Fruit fly (Drosophila melanogaster): ENCODE data around the gene CLS.
A peak's percentile ranks its signal among the peaks of the same experiment; 100 is the strongest.

The CLS gene

DNA sequence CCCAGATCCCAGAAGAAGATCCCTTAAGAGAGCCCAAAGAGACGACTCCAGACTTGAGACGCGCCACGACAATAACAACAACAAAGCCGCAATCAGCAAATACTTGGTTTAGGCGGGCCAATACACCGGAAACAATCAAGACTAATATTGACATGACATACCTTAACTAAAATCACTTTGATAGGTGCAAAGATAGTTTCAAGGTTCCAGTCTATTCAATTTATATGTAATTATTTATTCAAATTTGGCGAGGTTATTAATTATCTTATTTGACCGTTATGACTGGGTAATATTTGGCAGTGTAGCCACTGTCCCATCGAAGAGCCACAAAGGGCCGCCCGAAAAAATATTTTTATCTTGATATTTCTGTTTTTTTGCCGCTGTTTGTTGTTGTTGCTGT lies 46.7 kb downstream of the CLS start (continued):
- TF ChIP-seq Lpt (GFP tag; optimal IDR thresholded peaks at IDR 0.05) (peak; percentile 42), CG3032 (tag; optimal IDR thresholded peaks at IDR 0.05) (peak; percentile 86), dsx (GFP tag; optimal IDR thresholded peaks at IDR 0.05; ENCODE audit: poor library complexity, severe bottlenecking) (peak; percentile 83), Ets96B (tag; optimal IDR thresholded peaks at IDR 0.05) (peak; percentile 83), Smox (GFP tag; optimal IDR thresholded peaks at IDR 0.05) (peak; percentile 91), CG4318 (GFP tag; optimal IDR thresholded peaks at IDR 0.05) (no peak), CG8319 (GFP tag; optimal IDR thresholded peaks at IDR 0.05) (peak; percentile 84), Hr38 (GFP tag; optimal IDR thresholded peaks at IDR 0.05) (no peak)

- TF ChIP-seq vri (GFP tag; optimal IDR thresholded peaks at IDR 0.05) (peak; percentile 62), fd59A (GFP tag; optimal IDR thresholded peaks at IDR 0.05) (peak; percentile 17), pdm3 (GFP tag; optimal IDR thresholded peaks at IDR 0.05) (peak; percentile 66), CG6163 (GFP tag; IDR thresholded peaks at IDR 0.05) (peak; percentile 45; the same call in 1 of the 3 replicates), cyc (GFP tag; optimal IDR thresholded peaks at IDR 0.05) (peak; percentile 71), CG3032 (tag; optimal IDR thresholded peaks at IDR 0.05) (peak; percentile 65), svp (GFP tag) (peak; percentile 92), CG7368 (GFP tag; optimal IDR thresholded peaks at IDR 0.05) (peak; percentile 51), CG6854 (GFP tag; optimal IDR thresholded peaks at IDR 0.05) (peak; percentile 36), spab (GFP tag; optimal IDR thresholded peaks at IDR 0.05) (peak; percentile 39), fd85E (GFP tag; optimal IDR thresholded peaks at IDR 0.05) (no peak), CG32006 (GFP tag; optimal IDR thresholded peaks at IDR 0.05) (peak; percentile 35), Sox15 (GFP tag; optimal IDR thresholded peaks at IDR 0.05) (peak; percentile 39), acj6 (GFP tag; optimal IDR thresholded peaks at IDR 0.05) (peak; percentile 62), CG9139 (GFP tag; optimal IDR thresholded peaks at IDR 0.05) (peak; percentile 4), Sox14 (GFP tag; optimal IDR thresholded peaks at IDR 0.05) (peak; percentile 54), Gug (GFP tag; IDR thresholded peaks at IDR 0.05) (no peak), Hr39 (GFP tag; optimal IDR thresholded peaks at IDR 0.05) (peak; percentile 72), Ets21C (GFP tag; optimal IDR thresholded peaks at IDR 0.05) (peak; percentile 53), achi (GFP tag; optimal IDR thresholded peaks at IDR 0.05) (peak; percentile 56), CG11762 (GFP tag; optimal IDR thresholded peaks at IDR 0.05; ENCODE audit: insufficient read depth) (peak; percentile 26), salr (GFP tag; optimal IDR thresholded peaks at IDR 0.05) (peak; percentile 16 to 17), Met (GFP tag; optimal IDR thresholded peaks at IDR 0.05) (peak; percentile 85), CG11902 (GFP tag; optimal IDR thresholded peaks at IDR 0.05) (peak; percentile 8), CG11294 (GFP tag; IDR thresholded peaks at IDR 0.05) (no peak), CG31627 (GFP tag; optimal IDR thresholded peaks at IDR 0.05) (peak; percentile 67), Smox (GFP tag; optimal IDR thresholded peaks at IDR 0.05) (peak; percentile 78), CG34406 (GFP tag; optimal IDR thresholded peaks at IDR 0.05) (peak; percentile 66), CG1621 (tag; optimal IDR thresholded peaks at IDR 0.05) (peak; percentile 34), Eip75B (GFP tag; optimal IDR thresholded peaks at IDR 0.05) (peak; percentile 75), CG10669 (GFP tag; optimal IDR thresholded peaks at IDR 0.05) (peak; percentile 63), Sox102F (GFP tag; optimal IDR thresholded peaks at IDR 0.05) (peak; percentile 81), CG6276 (GFP tag; optimal IDR thresholded peaks at IDR 0.05) (no peak), CG15336 (GFP tag; IDR thresholded peaks at IDR 0.05) (no peak), CG16779 (tag; optimal IDR thresholded peaks at IDR 0.05) (no peak), Blimp-1 (GFP tag; optimal IDR thresholded peaks at IDR 0.05) (peak; percentile 36), CG6792 (GFP tag; optimal IDR thresholded peaks at IDR 0.05) (peak; percentile 61), Eip78C (GFP tag) (peak; percentile 93), dac (GFP tag; optimal IDR thresholded peaks at IDR 0.05) (no peak), CG8119 (GFP tag; IDR thresholded peaks at IDR 0.05) (no peak), CG4318 (GFP tag; optimal IDR thresholded peaks at IDR 0.05) (no peak), lz (GFP tag; optimal IDR thresholded peaks at IDR 0.05) (peak; percentile 76), eg (GFP tag; IDR thresholded peaks at IDR 0.05) (no peak), topi (GFP tag; optimal IDR thresholded peaks at IDR 0.05) (peak; percentile 86), CG8319 (GFP tag; optimal IDR thresholded peaks at IDR 0.05) (peak; percentile 13), Lpt (GFP tag; optimal IDR thresholded peaks at IDR 0.05) (no peak), esn (GFP tag; optimal IDR thresholded peaks at IDR 0.05) (peak; percentile 86)
Observed at dm6 chr3R:25638961-25639360, 48.2 kb downstream of the CLS start.
